Fruit fly (Drosophila melanogaster) whole organism, embryonic: Measurements from ENCODE around the gene CG10232.

Experiments used
- Abd-B ChIP-seq: fragments of 200-800 bp; sonication (Bioruptor generic); optimal IDR thresholded peaks from 2 replicates; lab custom pipeline; 2018; ENCODE audit warnings: missing biosample characterization, mild to moderate bottlenecking, missing genetic modification characterization, moderate library complexity
- B-H2 ChIP-seq: fragments of 200-800 bp; sonication (Bioruptor generic); optimal IDR thresholded peaks from 2 replicates; lab custom pipeline; 2018; ENCODE audit warnings: missing biosample characterization, mild to moderate bottlenecking, missing genetic modification characterization
- BEAF-32 ChIP-seq: fragments of 200-800 bp; sonication (Bioruptor generic); optimal IDR thresholded peaks from 3 replicates; lab custom pipeline; 2017; ENCODE audit warnings: missing biosample characterization, missing genetic modification characterization, mild to moderate bottlenecking, moderate library complexity, missing genetic modification reagents
- BtbVII ChIP-seq: fragments of 200-800 bp; sonication (Bioruptor generic); optimal IDR thresholded peaks from 3 replicates; lab custom pipeline; 2017; ENCODE audit warnings: missing biosample characterization, mild to moderate bottlenecking, missing genetic modification characterization
- C15 ChIP-seq: fragments of 200-800 bp; sonication (Bioruptor generic); IDR thresholded peaks from 3 replicates; pipeline ENCODE4 v1.3.6; 2022; ENCODE audit warnings: missing biosample characterization, missing genetic modification characterization
- CG10209 ChIP-seq: fragments of 200-800 bp; sonication (Bioruptor generic); optimal IDR thresholded peaks from 3 replicates; lab custom pipeline; 2017; ENCODE audit warnings: missing biosample characterization, mild to moderate bottlenecking, missing genetic modification characterization, missing genetic modification reagents
- CG10267 ChIP-seq: fragments of 200-800 bp; sonication (Bioruptor generic); optimal IDR thresholded peaks from 2 replicates; lab custom pipeline; 2018; ENCODE audit warnings: missing biosample characterization, mild to moderate bottlenecking, missing genetic modification characterization, moderate library complexity
- CG10654 ChIP-seq: fragments of 200-800 bp; sonication (Bioruptor generic); optimal IDR thresholded peaks from 2 replicates; lab custom pipeline; 2016; ENCODE audit warnings: missing biosample characterization, missing genetic modification characterization
- CG11398 ChIP-seq: fragments of 200-800 bp; sonication (Bioruptor generic); optimal IDR thresholded peaks from 2 replicates; lab custom pipeline; 2016; ENCODE audit warnings: missing biosample characterization, missing genetic modification characterization
- CG11723 ChIP-seq: fragments of 200-800 bp; sonication (Bioruptor generic); optimal IDR thresholded peaks from 2 replicates; lab custom pipeline; 2017; ENCODE audit warnings: missing biosample characterization, mild to moderate bottlenecking, missing genetic modification characterization
- CG12071 ChIP-seq: fragments of 200-800 bp; sonication (Bioruptor generic); optimal IDR thresholded peaks from 3 replicates; lab custom pipeline; 2018; ENCODE audit warnings: missing biosample characterization, mild to moderate bottlenecking, missing genetic modification characterization
- CG12942 ChIP-seq: fragments of 200-800 bp; sonication (Bioruptor generic); optimal IDR thresholded peaks from 3 replicates; lab custom pipeline; 2016; ENCODE audit warnings: missing biosample characterization, missing genetic modification characterization
- CG13287 ChIP-seq: fragments of 200-800 bp; sonication (Bioruptor generic); IDR thresholded peaks from 2 replicates; pipeline ENCODE4 v1.3.6; 2022; ENCODE audit warnings: missing biosample characterization, missing genetic modification characterization; ENCODE audit not compliant: partially characterized antibody
- CG14667 ChIP-seq: fragments of 200-800 bp; sonication (Bioruptor generic); IDR thresholded peaks from 2 replicates; pipeline ENCODE4 v1.3.6; 2022; ENCODE audit warnings: missing biosample characterization, missing genetic modification characterization
- CG15696 ChIP-seq: fragments of 200-800 bp; sonication (Bioruptor generic); optimal IDR thresholded peaks from 2 replicates; lab custom pipeline; 2019; ENCODE audit warnings: missing biosample characterization, mild to moderate bottlenecking, missing genetic modification characterization, moderate library complexity
- CG17328 ChIP-seq: fragments of 200-800 bp; sonication (Bioruptor generic); IDR thresholded peaks from 2 replicates; pipeline ENCODE4 v1.3.6; 2022; ENCODE audit warnings: missing biosample characterization, missing genetic modification characterization
- CG17361 ChIP-seq: fragments of 200-800 bp; sonication (Bioruptor generic); IDR thresholded peaks from 3 replicates; pipeline ENCODE4 v1.3.6; 2022; ENCODE audit warnings: missing biosample characterization, missing genetic modification characterization
- CG18619 ChIP-seq: fragments of 200-800 bp; sonication (Bioruptor generic); optimal IDR thresholded peaks from 3 replicates; lab custom pipeline; 2017; ENCODE audit warnings: missing biosample characterization, mild to moderate bottlenecking, missing genetic modification characterization
- CG2116 ChIP-seq: fragments of 200-800 bp; sonication (Bioruptor generic); optimal IDR thresholded peaks from 3 replicates; lab custom pipeline; 2018; ENCODE audit warnings: missing biosample characterization, mild to moderate bottlenecking, missing genetic modification characterization
- CG2712 ChIP-seq: fragments of 200-800 bp; optimal IDR thresholded peaks from 3 replicates; lab custom pipeline; 2019; ENCODE audit warnings: missing biosample characterization, mild to moderate bottlenecking, missing genetic modification characterization, moderate library complexity
- CG3726 ChIP-seq: fragments of 200-800 bp; sonication (Bioruptor generic); IDR thresholded peaks from 3 replicates; pipeline ENCODE4, ENCODE4 v1.3.6; 2022; ENCODE audit warnings: missing biosample characterization, missing genetic modification characterization
- CG4854 ChIP-seq: fragments of 200-800 bp; sonication (Bioruptor generic); optimal IDR thresholded peaks from 2 replicates; lab custom pipeline; 2016; ENCODE audit warnings: missing biosample characterization, missing genetic modification characterization, inconsistent platforms
- CG6683 ChIP-seq: fragments of 200-800 bp; sonication (Bioruptor generic); optimal IDR thresholded peaks from 2 replicates; lab custom pipeline; 2017; ENCODE audit warnings: missing biosample characterization, mild to moderate bottlenecking, missing genetic modification characterization, missing genetic modification reagents
- CG7556 ChIP-seq: fragments of 200-800 bp; sonication (Bioruptor generic); optimal IDR thresholded peaks from 2 replicates; lab custom pipeline; 2017; ENCODE audit warnings: missing biosample characterization, mild to moderate bottlenecking, missing genetic modification characterization
- CG7745 ChIP-seq: fragments of 200-800 bp; sonication (Bioruptor generic); optimal IDR thresholded peaks from 2 replicates; lab custom pipeline; 2018; ENCODE audit warnings: missing biosample characterization, mild to moderate bottlenecking, missing genetic modification characterization, moderate library complexity
- CG8478 ChIP-seq: fragments of >200 bp; optimal IDR thresholded peaks from 2 replicates; lab custom pipeline; 2018
- CG8944 ChIP-seq: fragments of 200-800 bp; sonication (Bioruptor generic); optimal IDR thresholded peaks from 3 replicates; lab custom pipeline; 2016; ENCODE audit warnings: missing biosample characterization, missing genetic modification characterization
- Dfd ChIP-seq, 2 experiments: fragments of >200 bp; optimal IDR thresholded peaks; 2 replicates each; lab custom pipeline; 2017; ENCODE audit warnings: missing biosample characterization in 2 of 2, missing genetic modification characterization in 2 of 2
- E2f2 ChIP-seq: fragments of 200-800 bp; sonication (Bioruptor generic); IDR thresholded peaks from 2 replicates; pipeline ENCODE4 v1.3.6; 2022; ENCODE audit warnings: missing biosample characterization, missing genetic modification characterization
- Gsc ChIP-seq: fragments of 200-800 bp; sonication (Bioruptor generic); IDR thresholded peaks from 2 replicates; pipeline ENCODE4 v1.3.6; 2022; ENCODE audit warnings: missing biosample characterization, missing genetic modification characterization
- HLH4C ChIP-seq: fragments of 200-800 bp; sonication (Bioruptor generic); IDR thresholded peaks from 3 replicates; pipeline ENCODE4 v1.3.6; 2022; ENCODE audit warnings: missing biosample characterization, missing genetic modification characterization; ENCODE audit not compliant: partially characterized antibody
- Lpt ChIP-seq: fragments of >200 bp; optimal IDR thresholded peaks from 2 replicates; lab custom pipeline; 2018; ENCODE audit warnings: missing biosample characterization, missing genetic modification characterization
- Neu2 ChIP-seq: fragments of 200-800 bp; sonication (Bioruptor generic); optimal IDR thresholded peaks from 3 replicates; lab custom pipeline; 2016; ENCODE audit warnings: missing biosample characterization, missing genetic modification characterization, borderline replicate concordance
- Pdp1 ChIP-seq, 2 experiments: fragments of 200-800 bp; sonication (Bioruptor generic); optimal IDR thresholded peaks; 3 replicates each; lab custom pipeline; 2016; ENCODE audit warnings: missing biosample characterization in 2 of 2, missing genetic modification characterization in 2 of 2, mild to moderate bottlenecking in 1 of 2, moderate library complexity in 1 of 2
- Scr ChIP-seq: fragments of 200-800 bp; sonication (Bioruptor generic); IDR thresholded peaks from 2 replicates; pipeline ENCODE4 v1.3.6; 2022; ENCODE audit warnings: missing biosample characterization, missing genetic modification characterization; ENCODE audit not compliant: partially characterized antibody
- Usf ChIP-seq: fragments of 200-800 bp; sonication (Bioruptor generic); optimal IDR thresholded peaks from 2 replicates; lab custom pipeline; 2017; ENCODE audit warnings: missing genotype, missing biosample characterization, missing genetic modification characterization
- YL-1 ChIP-seq: fragments of 200-800 bp; sonication (Bioruptor generic); optimal IDR thresholded peaks from 3 replicates; lab custom pipeline; 2017; ENCODE audit warnings: missing biosample characterization, mild to moderate bottlenecking, missing genetic modification characterization
- ara ChIP-seq: fragments of 200-800 bp; sonication (Bioruptor generic); IDR thresholded peaks from 2 replicates; pipeline ENCODE4 v1.3.6; 2022; ENCODE audit warnings: missing biosample characterization, missing genetic modification characterization
- ash1 ChIP-seq: fragments of 200-800 bp; sonication (Bioruptor generic); optimal IDR thresholded peaks from 2 replicates; lab custom pipeline; 2018; ENCODE audit warnings: missing biosample characterization, mild to moderate bottlenecking, missing genetic modification characterization
- bsh ChIP-seq, 2 experiments: fragments of 200-800 bp; sonication (Bioruptor generic); optimal IDR thresholded peaks; 2 replicates each; lab custom pipeline; 2017 to 2018; ENCODE audit warnings: mild to moderate bottlenecking in 2 of 2, missing biosample characterization in 2 of 2, missing genetic modification characterization in 2 of 2, moderate library complexity in 1 of 2
- chinmo ChIP-seq: fragments of 200-800 bp; sonication (Bioruptor generic); IDR thresholded peaks from 4 replicates; pipeline ENCODE4 v1.3.6; 2022; ENCODE audit warnings: missing biosample characterization, missing genetic modification characterization; ENCODE audit not compliant: partially characterized antibody
- ems ChIP-seq: fragments of 200-800 bp; sonication (Bioruptor generic); optimal IDR thresholded peaks from 3 replicates; lab custom pipeline; 2016; ENCODE audit warnings: missing biosample characterization, missing genetic modification characterization
- gt ChIP-seq: fragments of 200-800 bp; sonication (Bioruptor generic); IDR thresholded peaks from 2 replicates; pipeline ENCODE4 v1.3.6; 2022; ENCODE audit warnings: missing biosample characterization, missing genetic modification characterization
- knrl ChIP-seq: fragments of 200-800 bp; sonication (Bioruptor generic); IDR thresholded peaks from 3 replicates; pipeline ENCODE4 v1.3.6; 2022; ENCODE audit warnings: missing biosample characterization, missing genetic modification characterization; ENCODE audit not compliant: partially characterized antibody
- pb ChIP-seq: fragments of 200-800 bp; sonication (Bioruptor generic); optimal IDR thresholded peaks from 3 replicates; lab custom pipeline; 2016; ENCODE audit warnings: missing biosample characterization, missing genetic modification characterization
- ro ChIP-seq: fragments of 200-800 bp; sonication (Bioruptor generic); IDR thresholded peaks from 2 replicates; pipeline ENCODE4 v1.3.6; 2022; ENCODE audit warnings: missing biosample characterization, missing genetic modification characterization
- tna ChIP-seq: fragments of 200-800 bp; sonication (Bioruptor generic); IDR thresholded peaks from 2 replicates; pipeline ENCODE4 v1.3.6; 2022; ENCODE audit warnings: missing biosample characterization, missing genetic modification characterization; ENCODE audit not compliant: partially characterized antibody
- unpg ChIP-seq: fragments of 200-800 bp; sonication (Bioruptor generic); optimal IDR thresholded peaks from 3 replicates; lab custom pipeline; 2018; ENCODE audit warnings: missing biosample characterization, mild to moderate bottlenecking, missing genetic modification characterization, moderate library complexity

CG10232 gene

DNA sequence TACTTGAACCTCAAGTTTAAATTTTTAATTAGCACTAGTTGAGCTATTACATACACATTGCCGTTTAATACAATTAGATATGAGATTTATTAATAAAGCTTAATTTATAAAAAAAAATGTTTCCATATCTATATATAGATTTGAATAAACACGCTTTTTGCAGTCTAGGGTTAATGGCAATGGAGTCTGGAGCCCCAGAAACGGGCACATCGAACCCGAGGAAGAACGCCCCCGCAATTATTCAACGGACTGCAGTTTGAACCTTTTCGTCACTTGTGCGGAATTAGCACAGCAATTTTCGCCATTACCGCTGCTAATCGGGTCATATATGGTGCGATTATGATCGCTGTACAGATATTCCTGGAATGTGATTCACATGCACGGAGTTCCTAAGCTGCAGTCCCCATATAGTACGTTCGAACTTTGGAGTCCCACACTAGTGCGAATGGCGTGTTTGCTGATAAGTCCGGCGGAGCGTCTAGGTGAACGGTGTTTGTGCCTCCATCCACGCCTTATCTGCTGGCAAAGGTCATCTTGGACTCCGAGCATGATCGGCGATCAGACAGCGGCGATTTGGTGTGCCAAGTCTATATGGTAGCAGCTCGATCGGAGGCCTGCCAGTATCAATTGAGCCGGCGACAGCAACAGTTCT lies 42.3 kb upstream of the CG10232 start, which contains the start of gene Lsd-1 (continued):
- TF ChIP-seq Gsc, result no peak

DNA sequence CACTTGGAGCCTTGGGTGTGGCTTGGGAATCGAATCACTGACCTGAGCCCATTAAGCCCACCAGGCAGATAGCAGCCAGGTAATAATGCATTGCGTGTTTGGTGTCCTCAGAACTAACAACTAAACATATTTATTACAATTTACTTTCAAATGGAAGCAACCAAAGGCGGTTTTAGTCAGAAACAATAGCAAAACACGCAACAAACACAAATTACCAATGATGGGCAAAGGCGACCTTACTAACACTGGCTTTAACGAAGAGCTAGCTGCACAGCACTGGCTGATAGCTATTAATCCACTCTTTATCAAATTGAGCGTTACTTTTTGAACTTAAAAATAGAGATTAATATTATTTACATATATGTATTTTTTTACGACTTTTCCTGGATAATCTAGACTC lies 41.6 kb upstream of the CG10232 start, which contains the start of gene udt:
TSS of gene udt (minus strand) at position 249 of the 400 bp plus-strand sequence.
- TF ChIP-seq bsh (GFP tag; optimal IDR thresholded peaks at IDR 0.05; lab: Kevin White, UChicago) (no peak), CG7556 (GFP tag; lab: Kevin White, UChicago) (no peak), CG3726 (GFP tag; lab: Robert Waterston, UW) (no peak), Abd-B (GFP tag; lab: Kevin White, UChicago) (peak; percentile 46), CG8478 (lab: Kevin White, UChicago) (no peak), CG2116 (GFP tag; lab: Kevin White, UChicago) (peak; percentile 19), CG11398 (GFP tag; lab: Kevin White, UChicago) (no peak), CG18619 (no peak), chinmo (no peak), CG12071 (no peak), HLH4C (GFP tag; lab: Robert Waterston, UW) (no peak), B-H2 (GFP tag; lab: Kevin White, UChicago) (peak; percentile 23), CG2712 (tag; lab: Kevin White, UChicago) (peak; percentile 13), ro (GFP tag; lab: Robert Waterston, UW) (no peak), BtbVII (GFP tag; lab: Kevin White, UChicago) (no peak), CG13287 (peak; percentile 33; the same call in 1 of the 2 replicates), CG15696 (tag; lab: Kevin White, UChicago) (no peak), Lpt (GFP tag; lab: Kevin White, UChicago) (no peak), CG10267 (peak; percentile 94), pb (GFP tag; lab: Kevin White, UChicago) (no peak), Usf (GFP tag; lab: Kevin White, UChicago) (no peak), C15 (no peak), CG8944 (GFP tag; lab: Kevin White, UChicago) (no peak), CG17328 (no peak), ash1 (no peak), unpg (no peak), CG14667 (GFP tag; lab: Robert Waterston, UW) (no peak), CG17361 (no peak), CG6683 (GFP tag; lab: Kevin White, UChicago) (no peak), tna (GFP tag; lab: Robert Waterston, UW) (0 out of 2 replicates have a peak, but pooled peaks have one; percentile 10), Neu2 (no peak), Scr (no peak), CG7745 (no peak), CG4854 (GFP tag; lab: Kevin White, UChicago) (no peak), Pdp1 (GFP tag; optimal IDR thresholded peaks at IDR 0.05; lab: Kevin White, UChicago) (no peak), gt (no peak), YL-1 (GFP tag; lab: Kevin White, UChicago) (peak; percentile 12), CG10209 (GFP tag; lab: Kevin White, UChicago) (peak; percentile 11), CG12942 (GFP tag; lab: Kevin White, UChicago) (no peak), ara (peak; percentile 38; the same call in 1 of the 2 replicates), BEAF-32 (peak; percentile 20), CG11723 (GFP tag; lab: Kevin White, UChicago) (no peak), Dfd (GFP tag; optimal IDR thresholded peaks at IDR 0.05; lab: Kevin White, UChicago) (no peak), CG10654 (GFP tag; lab: Kevin White, UChicago) (peak; percentile 6), E2f2 (GFP tag; lab: Robert Waterston, UW) (peak; percentile 42), ems (GFP tag; lab: Kevin White, UChicago) (no peak), knrl (no peak)
